Worm (Caenorhabditis elegans): ENCODE measurements around the gene F59D12.3.

Gene F59D12.3

DNA sequence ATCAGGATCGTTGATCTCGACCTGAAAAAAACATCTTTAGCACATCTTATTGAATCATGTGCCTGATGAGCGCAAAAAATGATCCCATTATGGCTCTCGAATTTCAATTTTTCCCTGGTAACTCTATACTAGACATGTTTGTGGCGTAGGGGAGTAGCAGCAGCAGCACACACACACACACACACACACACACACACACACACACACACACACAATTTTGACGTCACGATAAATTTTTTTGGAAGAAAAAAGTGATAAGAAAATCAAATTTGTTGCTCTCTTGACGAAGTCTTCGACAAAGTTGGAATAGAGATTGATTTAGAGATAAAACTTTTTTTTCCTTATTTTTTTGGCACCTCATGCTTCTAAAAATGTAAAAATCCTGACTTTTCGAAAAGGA lies 21.2 kb downstream of the F59D12.3 start:
- TF ChIP-seq daf-8 (GFP tag; IDR thresholded peaks at IDR 0.05) (no peak), zfp-2 (tag; optimal IDR thresholded peaks at IDR 0.05) (no peak), dmd-6 (GFP tag; IDR thresholded peaks at IDR 0.05) (peak; percentile 57), nhr-76 (tag; optimal IDR thresholded peaks at IDR 0.05) (no peak), hlh-30 (tag; optimal IDR thresholded peaks at IDR 0.05; ENCODE audit: insufficient read depth) (no peak), vab-7 (GFP tag; IDR thresholded peaks at IDR 0.05) (no peak), nhr-237 (tag; optimal IDR thresholded peaks at IDR 0.05) (no peak), ZK337.2 (GFP tag; IDR thresholded peaks at IDR 0.05) (no peak), cey-2 (tag; optimal IDR thresholded peaks at IDR 0.05; ENCODE audit: borderline replicate concordance, insufficient read depth) (no peak), mdl-1 (tag; optimal IDR thresholded peaks at IDR 0.05) (no peak), nhr-41 (GFP tag; IDR thresholded peaks at IDR 0.05) (no peak), attf-4 (tag; optimal IDR thresholded peaks at IDR 0.05) (no peak), F44E2.7 (GFP tag; IDR thresholded peaks at IDR 0.05) (no peak), aly-2 (tag; optimal IDR thresholded peaks at IDR 0.05) (no peak), ceh-28 (tag; optimal IDR thresholded peaks at IDR 0.05) (no peak), daf-16 (GFP tag; optimal IDR thresholded peaks at IDR 0.05) (no peak), daf-16 (tag; optimal IDR thresholded peaks at IDR 0.05) (peak; percentile 39), Y75B8A.6 (GFP tag; IDR thresholded peaks at IDR 0.05) (no peak), zip-2 (tag; optimal IDR thresholded peaks at IDR 0.05) (no peak), ceh-44 (GFP tag; IDR thresholded peaks at IDR 0.05) (no peak), mes-2 (tag; optimal IDR thresholded peaks at IDR 0.05; ENCODE audit: poor library complexity, severe bottlenecking) (peak; percentile 8), pha-4 (GFP tag; IDR thresholded peaks at IDR 0.05) (no peak), pha-4 (tag; optimal IDR thresholded peaks at IDR 0.05) (no peak), lin-13 (GFP tag; optimal IDR thresholded peaks at IDR 0.05) (no peak), zfp-3 (GFP tag; conservative IDR thresholded peaks at IDR 0.05) (no peak), unc-39 (tag; optimal IDR thresholded peaks at IDR 0.05) (no peak), hlh-11 (tag; optimal IDR thresholded peaks at IDR 0.05) (peak; percentile 32), F37D6.2 (tag; optimal IDR thresholded peaks at IDR 0.05) (no peak), skn-1 (tag; optimal IDR thresholded peaks at IDR 0.05) (no peak), lin-1 (GFP tag; IDR thresholded peaks at IDR 0.05) (no peak), ctbp-1 (GFP tag; IDR thresholded peaks at IDR 0.05) (0 out of 2 replicates have a peak, but pooled peaks have one; percentile 12), ceh-62 (tag; optimal IDR thresholded peaks at IDR 0.05) (no peak), snpc-4 (tag; optimal IDR thresholded peaks at IDR 0.05) (no peak), rbr-2 (tag; optimal IDR thresholded peaks at IDR 0.05) (no peak), nhr-28 (tag; optimal IDR thresholded peaks at IDR 0.05) (peak; percentile 58), ceh-32 (tag; optimal IDR thresholded peaks at IDR 0.05; ENCODE audit: poor library complexity) (no peak), fos-1 (tag; optimal IDR thresholded peaks at IDR 0.05) (no peak), dve-1 (tag; optimal IDR thresholded peaks at IDR 0.05; ENCODE audit: insufficient read depth) (peak; percentile 23), arid-1 (GFP tag; conservative IDR thresholded peaks at IDR 0.05) (no peak), mep-1 (tag; optimal IDR thresholded peaks at IDR 0.05) (no peak), gei-8 (GFP tag; optimal IDR thresholded peaks at IDR 0.05) (no peak), snpc-1.2 (GFP tag; IDR thresholded peaks at IDR 0.05) (no peak)

ce11 chrX:15628945-15629344 lies 21.8 kb downstream of the F59D12.3 start:
- TF ChIP-seq nhr-111 (GFP tag; optimal IDR thresholded peaks at IDR 0.05) (no peak), aly-2 (tag; optimal IDR thresholded peaks at IDR 0.05) (no peak), snpc-1.2 (GFP tag; IDR thresholded peaks at IDR 0.05) (no peak), D1046.2 (GFP tag; IDR thresholded peaks at IDR 0.05) (no peak), zip-11 (GFP tag; IDR thresholded peaks at IDR 0.05) (no peak), madf-5 (GFP tag; IDR thresholded peaks at IDR 0.05) (no peak), aha-1 (tag) (peak; percentile 95)
